Fruit fly (Drosophila melanogaster): Measurements from ENCODE around the gene bves.

- TF ChIP-seq shn (GFP tag; optimal IDR thresholded peaks at IDR 0.05): no peak
- no peak for TF ChIP-seq zen2 (GFP tag; IDR thresholded peaks at IDR 0.05; ENCODE audit: partially characterized antibody)
- no peak for TF ChIP-seq sc (optimal IDR thresholded peaks at IDR 0.05)
- peak; percentile 52 for TF ChIP-seq sc (GFP tag; optimal IDR thresholded peaks at IDR 0.05)
- TF ChIP-seq crc (GFP tag; optimal IDR thresholded peaks at IDR 0.05): no peak
- TF ChIP-seq her (GFP tag; optimal IDR thresholded peaks at IDR 0.05): no peak
- no peak for TF ChIP-seq ERR (GFP tag; optimal IDR thresholded peaks at IDR 0.05)
- TF ChIP-seq CG6683 (GFP tag; optimal IDR thresholded peaks at IDR 0.05): no peak
- peak; percentile 59 for TF ChIP-seq CG12219 (GFP tag; optimal IDR thresholded peaks at IDR 0.05)
These were observed 70.4 kb downstream of the bves start for dm6 chrX:21124176-21124575.

Data from whole organism, embryonic.